Worm (Caenorhabditis elegans) whole organism, mixed stage, embryonic: ENCODE results near the gene vps-33.2.

Source experiments
- drap-1 ChIP-seq: fragments of 200-800 bp; sonication (Bioruptor generic); optimal IDR thresholded peaks from 3 replicates; lab custom pipeline; 2018; ENCODE audit warnings: mild to moderate bottlenecking, missing genetic modification characterization, missing compliant biosample characterization
- flh-1 ChIP-seq: fragments of 200-800 bp; sonication (Bioruptor generic); optimal IDR thresholded peaks from 2 replicates; lab custom pipeline; 2018; ENCODE audit warnings: mild to moderate bottlenecking, missing genetic modification characterization, moderate library complexity, missing compliant biosample characterization
- lsy-2 ChIP-seq: fragments of 150-350 bp; optimal IDR thresholded peaks from 2 replicates; lab custom pipeline; 2014; ENCODE audit warnings: missing biosample characterization, missing genetic modification characterization
- mep-1 ChIP-seq: fragments of 150-350 bp; optimal IDR thresholded peaks from 2 replicates; lab custom pipeline; 2017; ENCODE audit warnings: missing biosample characterization, missing genetic modification reagents, missing genetic modification characterization, inconsistent platforms
- pha-4 ChIP-seq: fragments of 150-350 bp; optimal IDR thresholded peaks from 2 replicates; lab custom pipeline; 2018; ENCODE audit warnings: missing biosample characterization, missing genetic modification reagents, missing genetic modification characterization
- tbx-8 ChIP-seq: fragments of 200-800 bp; sonication (Bioruptor generic); optimal IDR thresholded peaks from 2 replicates; lab custom pipeline; 2018; ENCODE audit warnings: mild to moderate bottlenecking, missing genetic modification characterization, moderate library complexity, missing compliant biosample characterization
- unc-62 ChIP-seq: fragments of 150-350 bp; optimal IDR thresholded peaks from 2 replicates; lab custom pipeline; 2014; ENCODE audit warnings: missing biosample characterization, missing genetic modification reagents, missing genetic modification characterization

ce11 chrII:6558887-6559286 is 42.1 kb upstream of the vps-33.2 start:
- TF ChIP-seq drap-1 (GFP tag; lab: Kevin White, UChicago): no peak
- TF ChIP-seq unc-62: no peak
- no peak for TF ChIP-seq tbx-8 (GFP tag; lab: Kevin White, UChicago)
- no peak for TF ChIP-seq lsy-2 (tag; lab: Kevin White, UChicago)
- no peak for TF ChIP-seq mep-1
- no peak for TF ChIP-seq flh-1
- TF ChIP-seq pha-4: no peak
